Fruit fly (Drosophila melanogaster): ENCODE results near the gene CG4836.

Gene CG4836

dm6 chr3R:20008372-20009051, 5.2 kb upstream of the CG4836 start, which contains the start of the genes Hs6st and MED25 (continued):
- TF ChIP-seq zf30C (GFP tag; optimal IDR thresholded peaks at IDR 0.05) (no peak), hkb (optimal IDR thresholded peaks at IDR 0.05) (peak; percentile 10), hkb (GFP tag; IDR thresholded peaks at IDR 0.05) (no peak), slbo (GFP tag; IDR thresholded peaks at IDR 0.05) (peak; percentile 66), CG6813 (GFP tag; optimal IDR thresholded peaks at IDR 0.05) (no peak), Mes4 (GFP tag; optimal IDR thresholded peaks at IDR 0.05) (no peak), fd3F (GFP tag; optimal IDR thresholded peaks at IDR 0.05) (no peak), CG12744 (GFP tag; optimal IDR thresholded peaks at IDR 0.05) (no peak), CG8924 (tag; optimal IDR thresholded peaks at IDR 0.05) (peak; percentile 63), Atf-2 (GFP tag; optimal IDR thresholded peaks at IDR 0.05) (no peak), Sry-δ (GFP tag; optimal IDR thresholded peaks at IDR 0.05) (peak; percentile 75), CG31224 (GFP tag; IDR thresholded peaks at IDR 0.05) (no peak), CG42726 (GFP tag; IDR thresholded peaks at IDR 0.05; ENCODE audit: partially characterized antibody) (peak; percentile 83), sima (GFP tag; optimal IDR thresholded peaks at IDR 0.05) (no peak), en (GFP tag; optimal IDR thresholded peaks at IDR 0.05) (no peak), gfzf (GFP tag; optimal IDR thresholded peaks at IDR 0.05) (no peak), Asciz (GFP tag; optimal IDR thresholded peaks at IDR 0.05) (peak; percentile 17), CG4854 (GFP tag; optimal IDR thresholded peaks at IDR 0.05) (no peak), CG9437 (GFP tag; optimal IDR thresholded peaks at IDR 0.05) (peak; percentile 20), CG8359 (GFP tag; optimal IDR thresholded peaks at IDR 0.05; ENCODE audit: borderline replicate concordance) (no peak), wdn (GFP tag; IDR thresholded peaks at IDR 0.05) (no peak), tup (GFP tag; optimal IDR thresholded peaks at IDR 0.05) (no peak), CG10462 (GFP tag; optimal IDR thresholded peaks at IDR 0.05) (no peak), CG13894 (tag; optimal IDR thresholded peaks at IDR 0.05) (no peak), CG3995 (GFP tag; optimal IDR thresholded peaks at IDR 0.05) (peak; percentile 63), bigmax (GFP tag; optimal IDR thresholded peaks at IDR 0.05) (no peak), kay (GFP tag; optimal IDR thresholded peaks at IDR 0.05) (peak; percentile 57), pzg (GFP tag; optimal IDR thresholded peaks at IDR 0.05) (peak; percentile 74), CG14050 (GFP tag; IDR thresholded peaks at IDR 0.05) (peak; percentile 52; the same call in 2 of the 3 replicates), otp (GFP tag; IDR thresholded peaks at IDR 0.05) (no peak), tio (GFP tag; optimal IDR thresholded peaks at IDR 0.05) (no peak), NK7.1 (GFP tag; optimal IDR thresholded peaks at IDR 0.05) (peak; percentile 2), ac (GFP tag; optimal IDR thresholded peaks at IDR 0.05) (no peak), sc (optimal IDR thresholded peaks at IDR 0.05) (no peak), sc (GFP tag; optimal IDR thresholded peaks at IDR 0.05) (no peak), Dll (GFP tag; IDR thresholded peaks at IDR 0.05; ENCODE audit: partially characterized antibody) (peak; percentile 87; the same call in 2 of the 4 replicates), CG9876 (GFP tag; optimal IDR thresholded peaks at IDR 0.05) (no peak), CG2129 (GFP tag; IDR thresholded peaks at IDR 0.05; ENCODE audit: partially characterized antibody) (peak; percentile 65), CG18599 (GFP tag; optimal IDR thresholded peaks at IDR 0.05) (peak; percentile 74), CG5245 (GFP tag; optimal IDR thresholded peaks at IDR 0.05) (no peak), Poxn (GFP tag; IDR thresholded peaks at IDR 0.05) (no peak), dysf (GFP tag; IDR thresholded peaks at IDR 0.05) (0 out of 3 replicates have a peak, but pooled peaks have one; percentile 29), sens (GFP tag) (peak; percentile 48), onecut (GFP tag; IDR thresholded peaks at IDR 0.05) (peak; percentile 46; the same call in 1 of the 2 replicates), CG12391 (tag; optimal IDR thresholded peaks at IDR 0.05) (peak; percentile 55), emc (GFP tag; optimal IDR thresholded peaks at IDR 0.05) (no peak), CG2116 (GFP tag; optimal IDR thresholded peaks at IDR 0.05) (peak; percentile 76), wek (GFP tag; optimal IDR thresholded peaks at IDR 0.05) (peak; percentile 29), Lim3 (GFP tag; IDR thresholded peaks at IDR 0.05) (no peak), sd (tag; optimal IDR thresholded peaks at IDR 0.05) (peak; percentile 36)
